Fruit fly (Drosophila melanogaster) whole organism, larva: ENCODE data around the gene Mur89F.

Experiments
- noc ChIP-seq: fragments of 200-800 bp; sonication (Bioruptor generic); optimal IDR thresholded peaks from 3 replicates; lab custom pipeline; 2019; ENCODE audit warnings: missing biosample characterization, mild to moderate bottlenecking, missing genetic modification characterization, moderate library complexity

Gene Mur89F

DNA sequence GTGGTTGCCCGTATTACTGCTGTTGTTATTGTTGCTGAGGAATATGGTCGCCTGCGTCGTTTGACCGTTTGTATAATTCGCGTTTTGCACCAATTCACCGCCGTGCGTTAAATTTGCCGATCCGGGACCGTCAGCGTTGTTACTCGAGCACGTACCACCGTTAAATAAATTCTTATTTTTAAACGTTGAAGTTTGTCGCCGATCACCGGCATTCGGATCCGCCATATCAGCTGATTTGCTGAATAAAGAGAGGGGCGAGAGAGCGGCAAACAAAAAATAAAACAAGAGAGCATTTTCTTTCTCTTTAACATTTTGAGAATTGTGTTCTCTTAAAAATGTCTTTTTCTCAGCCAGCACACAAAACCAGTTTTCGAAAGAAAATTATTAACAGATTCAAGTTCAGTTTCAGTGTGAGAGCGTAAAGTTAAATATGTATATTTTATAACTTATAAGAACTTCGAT is 83.0 kb downstream of the Mur89F start:
- TF ChIP-seq noc (tag; lab: Kevin White, UChicago): peak; percentile 35

DNA sequence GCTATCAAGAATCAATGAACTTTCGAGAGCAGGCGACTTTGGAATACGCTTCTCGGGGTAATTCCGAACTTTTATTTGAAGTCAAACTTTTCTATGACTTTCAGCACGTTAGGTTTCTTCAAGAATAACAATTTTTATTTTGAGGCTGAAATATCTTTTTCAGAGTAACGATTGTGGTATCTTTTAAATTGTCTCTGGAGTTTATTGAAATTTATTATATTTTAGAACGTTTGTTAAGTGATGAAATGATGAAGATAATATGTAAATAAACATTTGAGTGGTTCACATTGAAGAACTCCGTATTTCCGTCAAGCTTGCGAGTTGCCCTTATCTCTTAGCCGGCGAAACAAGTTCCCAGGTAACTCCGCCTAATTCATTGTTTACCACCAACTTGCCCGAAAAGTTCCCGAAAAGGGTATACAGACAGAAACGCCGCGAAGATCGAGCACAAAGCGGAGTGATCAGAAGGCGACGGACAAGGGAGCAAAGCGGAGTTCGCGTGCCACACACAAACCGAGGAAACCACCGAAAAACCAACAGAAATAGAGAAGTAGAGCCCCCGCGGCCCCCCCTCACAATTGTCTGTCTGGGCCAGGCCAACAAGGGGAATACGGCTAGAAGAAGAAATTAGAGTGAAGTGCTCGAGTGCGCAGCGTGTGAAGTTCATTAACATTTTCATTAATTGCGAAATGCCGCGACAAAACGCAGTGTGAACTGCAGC is 84.2 kb downstream of the Mur89F start:
- peak; percentile 34 for TF ChIP-seq noc (tag; lab: Kevin White, UChicago)

DNA sequence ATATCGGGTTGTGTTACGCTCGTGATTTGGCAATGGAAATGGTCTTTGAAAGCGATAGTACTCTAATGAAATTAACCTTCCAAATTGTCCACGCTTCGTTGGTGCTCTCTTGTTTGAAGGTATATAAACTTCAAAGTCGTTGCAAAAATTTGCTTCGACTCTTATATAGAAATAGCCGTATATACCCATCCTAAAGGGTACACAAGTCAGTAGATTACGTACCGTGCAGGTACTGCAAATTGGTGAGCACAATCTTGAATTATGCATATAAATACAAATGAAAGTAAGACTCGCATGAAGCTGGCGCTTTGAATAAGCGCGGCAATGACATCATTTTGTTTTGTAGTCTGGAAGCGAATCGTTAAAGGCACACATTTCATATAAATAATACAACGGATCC is 85.7 kb downstream of the Mur89F start:
- no peak for TF ChIP-seq noc (tag; lab: Kevin White, UChicago)

DNA sequence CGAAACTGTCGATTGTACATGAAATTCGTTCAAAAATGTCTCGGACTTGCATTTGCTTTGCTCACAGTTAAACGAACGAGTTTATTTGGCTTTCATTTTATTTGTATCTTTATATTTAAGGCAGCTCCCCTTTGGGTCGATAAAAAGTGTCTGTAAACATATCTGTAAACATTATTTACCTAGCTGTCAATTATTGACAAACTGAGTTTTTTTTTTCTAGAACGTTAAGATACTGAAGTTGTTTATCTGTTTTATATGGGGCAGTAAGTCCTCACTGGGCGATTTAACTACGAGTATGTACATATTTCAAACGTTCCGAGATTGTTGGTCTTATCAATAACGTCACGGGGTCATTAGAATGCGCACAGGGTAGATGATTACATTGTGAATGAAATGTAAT is 86.3 kb downstream of the Mur89F start:
- TF ChIP-seq noc (tag; lab: Kevin White, UChicago): no peak

DNA sequence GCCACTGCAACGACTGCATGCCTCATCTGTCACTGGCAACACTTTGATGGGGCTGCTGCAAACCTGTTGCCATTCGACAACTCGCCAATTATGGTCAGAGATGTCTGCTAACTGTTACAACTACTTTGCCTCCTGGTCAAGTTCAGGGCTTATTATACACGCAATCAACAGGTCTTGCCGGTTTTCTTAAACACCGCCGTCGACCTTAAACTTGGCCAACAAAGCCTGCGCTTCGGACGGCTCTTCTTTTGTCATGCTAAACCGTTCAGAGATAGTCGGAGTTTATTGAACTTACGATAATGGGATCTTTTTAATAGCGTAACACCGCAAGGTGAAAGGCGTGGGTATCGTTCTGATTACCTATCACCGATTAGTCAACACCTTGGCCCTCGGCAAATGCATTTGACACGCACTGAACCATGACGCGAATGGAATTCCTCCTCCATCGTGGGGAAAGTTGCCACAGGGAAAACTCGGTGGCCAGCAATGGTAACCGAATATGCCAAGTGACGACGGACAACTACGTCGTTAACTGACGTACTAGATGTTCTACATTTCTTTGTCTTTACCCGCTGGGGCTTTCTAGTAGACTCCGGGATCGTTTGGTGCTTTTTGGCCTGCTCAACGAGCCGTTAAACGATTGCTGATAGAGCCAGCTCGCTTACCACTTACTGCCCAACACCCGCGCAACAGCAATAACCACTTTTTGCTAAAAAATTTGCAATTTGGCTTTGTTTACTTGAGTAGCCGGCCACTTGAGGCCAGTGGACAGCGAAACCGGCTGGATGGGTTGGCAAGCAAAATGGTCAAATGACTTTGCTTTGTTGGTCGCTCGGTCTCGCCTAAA is 90.8 kb downstream of the Mur89F start:
- no peak for TF ChIP-seq noc (tag; lab: Kevin White, UChicago)

DNA sequence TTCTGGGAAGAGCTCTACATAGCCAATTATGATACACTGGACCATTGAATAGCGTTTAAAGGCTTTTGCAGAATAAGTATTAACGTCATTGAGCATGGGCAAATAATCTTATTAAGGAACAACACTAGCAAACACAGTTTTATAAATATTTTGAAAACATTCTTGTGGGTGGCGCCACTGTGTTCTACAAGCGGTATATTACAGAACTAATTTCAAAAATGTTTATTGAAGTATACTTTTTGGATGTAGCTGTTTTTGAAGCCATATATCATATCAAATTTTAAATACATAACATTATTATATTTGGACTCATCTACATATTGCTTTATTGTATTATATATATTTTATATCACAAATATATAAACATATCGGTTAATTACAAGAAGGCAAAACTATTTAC is 93.0 kb downstream of the Mur89F start:
- no peak for TF ChIP-seq noc (tag; lab: Kevin White, UChicago)
